Worm (Caenorhabditis elegans) whole organism, L4 larva: ENCODE data around the gene Y44A6C.2.

Source experiments
- aly-2 ChIP-seq: sonication (generic microtip); optimal IDR thresholded peaks from 2 replicates; lab custom pipeline; 2018; ENCODE audit warnings: missing biosample characterization, missing genetic modification characterization
- ceh-82 ChIP-seq: sonication (generic microtip); optimal IDR thresholded peaks from 2 replicates; lab custom pipeline; 2017; ENCODE audit warnings: missing biosample characterization, missing genetic modification characterization
- nhr-25 ChIP-seq: sonication (generic microtip); optimal IDR thresholded peaks from 2 replicates; lab custom pipeline; 2017; ENCODE audit warnings: missing genetic modification characterization, mild to moderate bottlenecking, missing compliant biosample characterization, antibody characterized with exemption, moderate library complexity, borderline replicate concordance; ENCODE audit not compliant: insufficient read depth
- unc-62 ChIP-seq, 3 experiments: fragments of 150-350 bp in 1 of 3; sonication (generic microtip); optimal IDR thresholded peaks in 2 of 3; peaks in 1 of 3; 1 replicate in 1 of 3; 2 replicates in 2 of 3; lab custom pipeline; 2014 to 2017; ENCODE audit warnings: missing biosample characterization in 3 of 3, missing genetic modification characterization in 3 of 3, missing genetic modification reagents in 3 of 3, missing genotype in 1 of 3

DNA sequence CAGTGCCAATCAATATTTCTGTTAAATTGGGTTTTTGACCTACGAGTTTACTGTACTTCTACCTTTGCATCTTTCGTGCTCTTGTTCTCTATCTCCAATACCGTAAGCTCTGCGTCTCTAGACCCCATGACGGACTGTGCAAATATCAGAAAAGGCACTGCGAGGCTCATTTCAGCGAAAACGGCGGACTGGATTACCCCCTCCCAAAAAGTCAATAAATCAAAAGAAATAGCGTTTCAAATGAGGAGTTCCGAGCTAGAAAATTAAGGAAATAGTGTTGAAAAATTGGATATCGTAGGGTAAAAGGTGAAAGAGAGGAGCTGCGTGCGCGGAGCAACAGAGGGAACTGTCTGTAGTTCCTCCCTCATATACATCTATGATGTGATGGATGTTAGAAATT lies 39.7 kb downstream of the Y44A6C.2 start:
- TF ChIP-seq ceh-82 (tag; lab: Kevin White, UChicago) (no peak), aly-2 (tag; lab: Kevin White, UChicago) (no peak), unc-62 (GFP tag; optimal IDR thresholded peaks at IDR 0.05 in 1 of 2; lab: Kevin White, UChicago) (no peak), unc-62 (tag; optimal IDR thresholded peaks at IDR 0.05; lab: Kevin White, UChicago) (no peak), nhr-25 (tag; lab: Kevin White, UChicago) (no peak)
